Fruit fly (Drosophila melanogaster): ENCODE results near the gene Tollo.

Tollo gene

DNA sequence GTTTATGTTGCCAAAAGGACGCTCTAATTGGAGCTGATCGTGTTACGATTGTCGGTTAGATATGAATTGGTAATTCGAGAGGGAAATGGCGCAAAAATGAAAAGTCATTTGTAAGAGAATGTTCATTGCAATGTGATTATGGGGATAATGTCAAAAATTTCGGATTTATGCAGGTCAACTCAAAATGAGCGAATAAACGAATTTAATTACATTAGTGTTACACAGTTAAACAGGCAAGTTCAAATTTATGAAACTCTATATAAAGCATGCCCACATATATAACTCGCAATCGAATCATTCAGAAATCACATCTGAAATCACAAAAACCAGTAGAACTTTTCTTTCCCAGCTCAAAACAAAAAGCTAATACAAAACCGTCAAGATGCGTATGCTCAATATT lies 27.9 kb upstream of the Tollo start, which contains the start of gene Prx1:
Prx1 (plus strand) TSS at position 301 of the 400 bp plus-strand sequence.
- TF ChIP-seq CTCF (optimal IDR thresholded peaks at IDR 0.05) (no peak), CG8478 (optimal IDR thresholded peaks at IDR 0.05) (no peak)

- TF ChIP-seq CG8478 (optimal IDR thresholded peaks at IDR 0.05), result no peak
- no peak for TF ChIP-seq CTCF (optimal IDR thresholded peaks at IDR 0.05)
Measured at dm6 chr3L:15208695-15209450, 26.5 kb upstream of the Tollo start.

dm6 chr3L:15211845-15212619 lies 23.4 kb upstream of the Tollo start:
- no peak for TF ChIP-seq CG8478 (optimal IDR thresholded peaks at IDR 0.05)
- no peak for TF ChIP-seq CTCF (optimal IDR thresholded peaks at IDR 0.05)

- TF ChIP-seq CG8478 (optimal IDR thresholded peaks at IDR 0.05) (no peak), CTCF (optimal IDR thresholded peaks at IDR 0.05) (no peak)
Measured at dm6 chr3L:15214348-15215238, 20.8 kb upstream of the Tollo start.

dm6 chr3L:15220322-15220721 lies 15.1 kb upstream of the Tollo start:
- TF ChIP-seq CTCF (optimal IDR thresholded peaks at IDR 0.05) (no peak), CG8478 (optimal IDR thresholded peaks at IDR 0.05) (no peak)

dm6 chr3L:15222271-15222670 lies 13.1 kb upstream of the Tollo start:
- no peak for TF ChIP-seq CG8478 (optimal IDR thresholded peaks at IDR 0.05)
- no peak for TF ChIP-seq CTCF (optimal IDR thresholded peaks at IDR 0.05)

dm6 chr3L:15223761-15224160 lies 11.7 kb upstream of the Tollo start:
- no peak for TF ChIP-seq CTCF (optimal IDR thresholded peaks at IDR 0.05)
- no peak for TF ChIP-seq CG8478 (optimal IDR thresholded peaks at IDR 0.05)

DNA sequence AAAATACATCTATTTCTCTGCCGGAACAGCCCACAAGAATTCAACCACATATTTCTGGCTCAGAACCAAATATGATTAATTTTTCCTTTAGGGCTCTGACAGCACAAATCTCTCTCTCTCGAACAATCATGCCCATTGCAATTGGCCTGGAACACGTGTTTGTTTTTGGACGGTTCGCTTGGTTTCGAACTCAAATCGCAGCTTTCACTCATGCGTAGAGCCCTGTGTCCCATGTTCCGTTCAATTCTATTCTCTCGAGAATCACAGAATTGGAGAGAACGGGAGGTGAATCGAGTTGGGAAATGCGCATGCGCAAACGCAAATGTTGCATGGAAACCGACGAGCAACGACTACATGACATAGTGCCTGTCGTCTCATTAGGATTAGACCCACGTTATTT lies 10.8 kb upstream of the Tollo start:
- no peak for TF ChIP-seq CTCF (optimal IDR thresholded peaks at IDR 0.05)
- TF ChIP-seq CG8478 (optimal IDR thresholded peaks at IDR 0.05), result no peak

dm6 chr3L:15225689-15226088 lies 9.7 kb upstream of the Tollo start:
- TF ChIP-seq CG8478 (optimal IDR thresholded peaks at IDR 0.05) (no peak), CTCF (optimal IDR thresholded peaks at IDR 0.05) (no peak)

DNA sequence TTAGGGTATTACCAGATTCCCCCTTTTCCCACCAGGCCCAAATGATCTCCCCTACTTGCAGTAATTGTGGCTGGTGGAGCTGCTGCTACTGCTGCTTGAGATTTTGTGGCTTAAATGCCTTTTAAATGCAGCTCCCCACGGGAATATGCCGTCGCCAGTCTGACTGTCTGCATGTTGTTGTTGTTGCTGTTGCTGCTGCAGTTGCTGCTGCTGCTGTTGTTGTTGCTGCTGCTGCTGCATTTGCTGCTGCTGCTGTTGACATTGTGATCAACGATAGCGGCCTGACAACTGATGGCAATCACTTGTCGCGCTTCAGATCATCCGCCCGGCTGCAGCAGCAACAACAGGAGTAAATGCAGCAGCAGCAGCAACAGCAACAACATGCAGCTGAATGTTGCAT lies 8.8 kb upstream of the Tollo start:
- TF ChIP-seq CTCF (optimal IDR thresholded peaks at IDR 0.05), result no peak
- no peak for TF ChIP-seq CG8478 (optimal IDR thresholded peaks at IDR 0.05)

DNA sequence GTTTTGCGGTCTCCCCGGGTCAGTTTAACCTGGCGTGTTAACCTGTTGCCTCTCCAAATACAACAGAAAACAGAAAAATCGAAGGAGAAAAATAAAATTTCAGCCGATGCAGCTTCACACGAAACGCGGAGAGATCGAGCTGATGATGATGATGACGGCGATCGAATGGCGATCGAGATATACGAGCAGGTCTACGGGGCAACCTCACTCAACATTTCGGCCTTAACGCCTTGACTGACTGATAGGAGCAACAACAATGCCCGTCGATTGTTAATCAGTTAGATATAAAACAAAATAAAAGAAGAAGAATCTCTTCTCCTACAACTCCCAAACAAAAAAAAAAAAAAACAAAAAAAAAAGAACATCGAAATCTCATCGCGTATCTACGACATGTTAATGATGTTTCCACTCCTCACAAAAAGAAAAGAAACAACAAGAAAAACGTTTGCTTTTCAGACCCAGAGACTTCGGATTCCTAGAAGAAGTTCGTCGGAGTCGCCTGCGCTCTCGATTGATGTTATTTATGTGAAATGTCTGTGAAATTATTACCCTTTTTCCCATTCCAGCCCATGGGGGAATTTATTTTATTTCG lies 7.8 kb upstream of the Tollo start:
- TF ChIP-seq CG8478 (optimal IDR thresholded peaks at IDR 0.05) (no peak), CTCF (optimal IDR thresholded peaks at IDR 0.05) (no peak)

dm6 chr3L:15229447-15229846 lies 6.0 kb upstream of the Tollo start:
- TF ChIP-seq CTCF (optimal IDR thresholded peaks at IDR 0.05), result no peak
- TF ChIP-seq CG8478 (optimal IDR thresholded peaks at IDR 0.05), result no peak

DNA sequence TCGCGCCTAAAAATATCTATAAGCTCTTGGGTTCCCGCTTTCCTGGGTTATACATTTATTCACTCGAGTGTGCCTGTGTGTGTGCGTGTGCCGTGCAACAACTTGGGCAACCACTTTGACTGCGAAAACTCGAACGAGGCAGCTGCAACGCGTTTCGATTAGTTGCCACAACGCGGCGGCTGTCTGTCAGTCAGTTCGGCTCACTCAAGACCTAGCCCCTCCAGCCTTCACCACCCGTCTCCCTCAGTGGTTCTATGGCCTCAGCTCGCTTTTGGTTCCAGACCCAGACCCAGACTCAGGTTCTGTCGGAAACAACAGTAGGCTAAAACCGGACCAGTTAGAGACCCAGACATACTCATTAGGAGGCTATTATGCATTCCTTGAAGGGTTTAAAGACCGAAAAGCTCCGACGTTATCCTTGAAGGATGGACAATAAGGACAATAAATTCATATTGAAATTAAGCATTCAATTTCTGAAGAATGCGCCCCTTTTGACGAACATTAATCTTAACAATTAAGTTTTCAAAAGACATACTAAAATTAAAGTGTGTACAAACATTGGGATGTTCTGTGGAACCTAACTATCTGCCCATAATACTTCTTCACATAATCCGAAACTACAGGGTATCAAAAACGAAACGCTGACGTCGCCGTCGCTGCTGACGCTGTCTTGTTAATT lies 5.1 kb upstream of the Tollo start:
- TF ChIP-seq CG8478 (optimal IDR thresholded peaks at IDR 0.05) (no peak), CTCF (optimal IDR thresholded peaks at IDR 0.05) (no peak)

dm6 chr3L:15231167-15231566 lies 4.3 kb upstream of the Tollo start:
- TF ChIP-seq CG8478 (optimal IDR thresholded peaks at IDR 0.05), result no peak
- no peak for TF ChIP-seq CTCF (optimal IDR thresholded peaks at IDR 0.05)
